Fruit fly (Drosophila melanogaster) whole organism, prepupa: Measurements from ENCODE around the gene CG16995.
A peak's percentile ranks its signal among the peaks of the same experiment; 100 is the strongest.

Experiments
- CG31627 ChIP-seq: fragments of 200-800 bp; sonication (Bioruptor generic); optimal IDR thresholded peaks from 3 replicates; lab custom pipeline; 2016; ENCODE audit warnings: missing biosample characterization, missing genetic modification characterization
- CG34406 ChIP-seq: fragments of 200-800 bp; sonication (Bioruptor generic); optimal IDR thresholded peaks from 3 replicates; lab custom pipeline; 2016; ENCODE audit warnings: missing biosample characterization, missing genetic modification characterization
- CG6276 ChIP-seq: fragments of 200-800 bp; sonication (Bioruptor generic); optimal IDR thresholded peaks from 2 replicates; lab custom pipeline; 2017; ENCODE audit warnings: missing biosample characterization, mild to moderate bottlenecking, missing genetic modification characterization
- esn ChIP-seq: fragments of 200-800 bp; sonication (Bioruptor generic); optimal IDR thresholded peaks from 2 replicates; lab custom pipeline; 2016; ENCODE audit warnings: missing biosample characterization, mild to moderate bottlenecking, missing genetic modification characterization, moderate library complexity
- pdm3 ChIP-seq: fragments of 200-800 bp; sonication (Bioruptor generic); optimal IDR thresholded peaks from 3 replicates; lab custom pipeline; 2016; ENCODE audit warnings: missing biosample characterization, missing genetic modification characterization
- salr ChIP-seq, 2 experiments: fragments of 200-800 bp; sonication (Bioruptor generic); optimal IDR thresholded peaks; 3 replicates each; lab custom pipeline; 2016 to 2018; ENCODE audit warnings: missing biosample characterization in 2 of 2, missing genetic modification characterization in 2 of 2, mild to moderate bottlenecking in 1 of 2
- spab ChIP-seq: fragments of 200-800 bp; sonication (Bioruptor generic); optimal IDR thresholded peaks from 2 replicates; lab custom pipeline; 2017; ENCODE audit warnings: missing biosample characterization, mild to moderate bottlenecking, missing genetic modification characterization, missing genetic modification reagents
- svp ChIP-seq: fragments of 200-800 bp; sonication (Bioruptor generic); peaks from one replicate; lab custom pipeline; 2016; ENCODE audit warnings: missing biosample characterization, missing genetic modification characterization

Gene CG16995

DNA sequence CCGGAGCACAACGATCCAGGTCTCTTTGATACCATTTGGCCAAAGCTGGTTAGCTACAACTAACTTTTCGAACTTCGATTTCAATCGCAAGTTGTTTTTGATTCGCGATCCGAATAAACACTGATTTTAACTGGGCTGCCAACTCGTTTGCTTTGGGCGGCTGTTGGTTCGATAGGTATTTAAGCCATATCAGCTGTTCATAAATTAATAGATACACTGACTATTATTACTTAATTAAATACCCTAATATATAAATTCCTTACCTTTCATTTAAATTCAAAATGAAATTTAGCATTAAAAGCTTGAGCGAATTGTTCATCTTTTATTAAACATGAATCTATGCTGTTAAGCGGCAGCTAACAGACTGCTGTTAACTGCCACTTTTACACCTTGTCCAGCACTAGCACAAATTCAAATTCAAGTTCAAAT is 49.5 kb downstream of the CG16995 start, which contains the start of gene CG9967 (continued):
- TF ChIP-seq CG34406 (GFP tag; lab: Kevin White, UChicago): no peak
- TF ChIP-seq CG6276 (GFP tag; lab: Kevin White, UChicago): no peak
- no peak for TF ChIP-seq spab (GFP tag; lab: Kevin White, UChicago)
- no peak for TF ChIP-seq CG31627 (GFP tag; lab: Kevin White, UChicago)
- peak; percentile 14 for TF ChIP-seq pdm3 (GFP tag; lab: Kevin White, UChicago)
- no peak for TF ChIP-seq esn (GFP tag; lab: Kevin White, UChicago)
- no peak for TF ChIP-seq svp
- TF ChIP-seq salr (GFP tag; optimal IDR thresholded peaks at IDR 0.05; lab: Kevin White, UChicago): no peak
